Worm (Caenorhabditis elegans): ENCODE data around the gene dpy-9.
A peak's percentile ranks its signal among the peaks of the same experiment; 100 is the strongest.

The dpy-9 gene

DNA sequence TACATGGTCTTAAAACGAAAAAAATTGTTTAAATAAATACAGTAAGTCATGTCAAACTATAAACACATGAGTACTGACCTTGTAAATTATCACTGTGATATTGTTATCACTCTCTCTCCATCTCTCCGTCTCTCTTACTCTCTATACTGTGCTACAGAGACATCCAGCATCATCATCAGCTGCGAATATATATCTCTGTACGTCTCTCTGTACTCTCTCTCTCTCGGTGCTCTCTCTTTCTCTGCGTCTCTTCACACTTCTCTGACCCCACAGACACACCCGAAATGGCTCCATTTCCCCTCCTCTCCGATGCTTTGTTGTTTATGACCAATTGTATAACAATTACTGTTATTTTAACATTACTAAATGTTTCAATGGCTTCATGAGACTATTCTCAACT is 48.4 kb downstream of the dpy-9 start:
- no peak for TF ChIP-seq egl-27 (tag; optimal IDR thresholded peaks at IDR 0.05)
- TF ChIP-seq pha-4 (tag; optimal IDR thresholded peaks at IDR 0.05), result peak; percentile 55
- no peak for TF ChIP-seq nhr-77 (tag; optimal IDR thresholded peaks at IDR 0.05)
- TF ChIP-seq egl-5 (tag; optimal IDR thresholded peaks at IDR 0.05), result peak; percentile 23
- TF ChIP-seq snpc-4 (tag; optimal IDR thresholded peaks at IDR 0.05), result no peak
- TF ChIP-seq fos-1 (tag; optimal IDR thresholded peaks at IDR 0.05), result no peak
- TF ChIP-seq fkh-2 (tag; optimal IDR thresholded peaks at IDR 0.05), result no peak
- TF ChIP-seq nhr-76 (tag; optimal IDR thresholded peaks at IDR 0.05), result no peak
- TF ChIP-seq hmg-11 (tag; optimal IDR thresholded peaks at IDR 0.05), result peak; percentile 76
- peak; percentile 90 for TF ChIP-seq pqm-1 (tag; optimal IDR thresholded peaks at IDR 0.05)
- TF ChIP-seq nhr-67 (tag; optimal IDR thresholded peaks at IDR 0.05), result no peak
- no peak for TF ChIP-seq ceh-82 (tag; optimal IDR thresholded peaks at IDR 0.05)
- TF ChIP-seq ceh-28 (tag; optimal IDR thresholded peaks at IDR 0.05), result peak; percentile 47
- TF ChIP-seq mdl-1 (tag; optimal IDR thresholded peaks at IDR 0.05), result no peak
- no peak for TF ChIP-seq unc-62 (GFP tag; optimal IDR thresholded peaks at IDR 0.05)
- TF ChIP-seq zag-1 (tag; optimal IDR thresholded peaks at IDR 0.05), result no peak
- TF ChIP-seq ceh-9 (tag; optimal IDR thresholded peaks at IDR 0.05), result no peak
- TF ChIP-seq tbx-2 (tag; optimal IDR thresholded peaks at IDR 0.05), result no peak
- TF ChIP-seq unc-39 (tag; optimal IDR thresholded peaks at IDR 0.05), result no peak
- TF ChIP-seq nfya-1 (tag; optimal IDR thresholded peaks at IDR 0.05; ENCODE audit: insufficient read depth), result peak; percentile 33
- TF ChIP-seq ztf-4 (tag; optimal IDR thresholded peaks at IDR 0.05), result no peak
- no peak for TF ChIP-seq sea-2 (GFP tag; optimal IDR thresholded peaks at IDR 0.05)
- TF ChIP-seq elt-2 (tag; optimal IDR thresholded peaks at IDR 0.05), result peak; percentile 86
- TF ChIP-seq ZK546.5 (tag; optimal IDR thresholded peaks at IDR 0.05), result no peak
- TF ChIP-seq lin-39 (tag; optimal IDR thresholded peaks at IDR 0.05), result no peak
- peak; percentile 2 for TF ChIP-seq R02D3.7 (tag; optimal IDR thresholded peaks at IDR 0.05)
- TF ChIP-seq nhr-43 (tag; optimal IDR thresholded peaks at IDR 0.05; ENCODE audit: poor library complexity, severe bottlenecking), result no peak
- no peak for TF ChIP-seq ztf-11 (tag; optimal IDR thresholded peaks at IDR 0.05)
- no peak for TF ChIP-seq lsy-12 (tag; optimal IDR thresholded peaks at IDR 0.05)
- no peak for TF ChIP-seq ceh-16 (tag; optimal IDR thresholded peaks at IDR 0.05)
- TF ChIP-seq elt-3 (tag; optimal IDR thresholded peaks at IDR 0.05), result no peak
- no peak for TF ChIP-seq aly-2 (tag; optimal IDR thresholded peaks at IDR 0.05)
- TF ChIP-seq nhr-25 (tag; optimal IDR thresholded peaks at IDR 0.05), result no peak
- TF ChIP-seq nhr-11 (tag; optimal IDR thresholded peaks at IDR 0.05), result no peak
- TF ChIP-seq fkh-10 (GFP tag; optimal IDR thresholded peaks at IDR 0.05), result no peak
- no peak for TF ChIP-seq ama-1 (optimal IDR thresholded peaks at IDR 0.05)
- no peak for TF ChIP-seq daf-12 (tag; optimal IDR thresholded peaks at IDR 0.05)
- no peak for TF ChIP-seq mml-1 (tag; optimal IDR thresholded peaks at IDR 0.05)
- no peak for TF ChIP-seq nhr-237 (tag; optimal IDR thresholded peaks at IDR 0.05)
- no peak for TF ChIP-seq nhr-28 (tag; optimal IDR thresholded peaks at IDR 0.05)
- TF ChIP-seq jun-1 (tag; optimal IDR thresholded peaks at IDR 0.05), result peak; percentile 51
- no peak for TF ChIP-seq elt-1 (tag; optimal IDR thresholded peaks at IDR 0.05)
- TF ChIP-seq skn-1 (tag; optimal IDR thresholded peaks at IDR 0.05), result peak; percentile 15
- TF ChIP-seq lin-15B (tag; optimal IDR thresholded peaks at IDR 0.05), result no peak
- TF ChIP-seq nhr-12 (tag; optimal IDR thresholded peaks at IDR 0.05), result no peak
- no peak for TF ChIP-seq eor-1 (tag; optimal IDR thresholded peaks at IDR 0.05)
- TF ChIP-seq nhr-23 (tag; optimal IDR thresholded peaks at IDR 0.05), result peak; percentile 42

DNA sequence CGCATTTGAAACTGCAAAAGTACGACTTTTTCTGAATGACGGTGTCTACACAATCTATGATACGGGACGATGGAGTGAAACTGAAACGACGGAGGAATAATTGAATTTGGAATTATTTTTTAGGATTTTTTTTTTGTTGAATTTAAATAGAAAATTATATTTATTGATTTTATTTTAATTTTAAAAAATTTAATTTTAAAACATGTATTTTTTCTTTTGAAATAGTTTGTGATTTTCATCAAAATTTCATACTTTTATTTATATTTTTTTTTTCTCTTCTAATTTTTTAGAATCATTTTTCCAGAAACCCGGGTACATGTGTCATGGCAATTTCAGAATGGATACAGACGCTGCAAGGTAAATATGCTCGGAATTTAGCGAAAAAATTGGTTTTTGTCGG is 51.1 kb downstream of the dpy-9 start, which contains the start of gene Y38C1AA.1:
Y38C1AA.1 (plus strand) TSS at position 301 of the 400 bp plus-strand sequence.
- no peak for TF ChIP-seq nhr-67 (tag; optimal IDR thresholded peaks at IDR 0.05)
- TF ChIP-seq ceh-9 (tag; optimal IDR thresholded peaks at IDR 0.05), result no peak
- no peak for TF ChIP-seq ZK546.5 (tag; optimal IDR thresholded peaks at IDR 0.05)
- TF ChIP-seq egl-5 (tag; optimal IDR thresholded peaks at IDR 0.05), result no peak
- no peak for TF ChIP-seq hmg-11 (tag; optimal IDR thresholded peaks at IDR 0.05)
- TF ChIP-seq nhr-43 (tag; optimal IDR thresholded peaks at IDR 0.05; ENCODE audit: poor library complexity, severe bottlenecking), result no peak
- no peak for TF ChIP-seq ztf-11 (tag; optimal IDR thresholded peaks at IDR 0.05)
- TF ChIP-seq unc-39 (tag; optimal IDR thresholded peaks at IDR 0.05), result no peak
- no peak for TF ChIP-seq nhr-77 (tag; optimal IDR thresholded peaks at IDR 0.05)
- TF ChIP-seq elt-3 (tag; optimal IDR thresholded peaks at IDR 0.05), result no peak
- no peak for TF ChIP-seq mml-1 (tag; optimal IDR thresholded peaks at IDR 0.05)
- TF ChIP-seq jun-1 (tag; optimal IDR thresholded peaks at IDR 0.05), result no peak
- no peak for TF ChIP-seq ceh-16 (tag; optimal IDR thresholded peaks at IDR 0.05)
- no peak for TF ChIP-seq ceh-82 (tag; optimal IDR thresholded peaks at IDR 0.05)
- no peak for TF ChIP-seq elt-1 (tag; optimal IDR thresholded peaks at IDR 0.05)
- TF ChIP-seq ama-1 (optimal IDR thresholded peaks at IDR 0.05), result no peak
- no peak for TF ChIP-seq mdl-1 (tag; optimal IDR thresholded peaks at IDR 0.05)

Data from whole organism, L3 larva.